Worm (Caenorhabditis elegans) whole organism, L4 larva: ENCODE data around the gene C14E2.7.

ENCODE experiments used
- D1046.2 ChIP-seq: fragments of 200-800 bp; sonication (Bioruptor generic); IDR thresholded peaks from 2 replicates; pipeline ENCODE4 v1.3.6; 2022; ENCODE audit warnings: missing genetic modification characterization, missing compliant biosample characterization
- F10B5.3 ChIP-seq: sonication (generic microtip); optimal IDR thresholded peaks from 2 replicates; lab custom pipeline; 2016; ENCODE audit warnings: mild to moderate bottlenecking, missing genetic modification characterization, missing compliant biosample characterization
- F26F4.8 ChIP-seq: fragments of 200-800 bp; sonication (Bioruptor generic); conservative IDR thresholded peaks from 2 replicates; pipeline ENCODE4 v1.3.6; 2022; ENCODE audit warnings: missing genetic modification characterization, missing compliant biosample characterization
- F37D6.2 ChIP-seq: sonication (generic microtip); optimal IDR thresholded peaks from 2 replicates; lab custom pipeline; 2016; ENCODE audit warnings: mild to moderate bottlenecking, missing genetic modification characterization, missing compliant biosample characterization
- Y105C5A.15 ChIP-seq: fragments of 200-800 bp; sonication (Bioruptor generic); IDR thresholded peaks from 2 replicates; pipeline ENCODE4 v1.3.6; 2022; ENCODE audit warnings: missing genetic modification characterization, missing compliant biosample characterization
- Y75B8A.6 ChIP-seq: fragments of 200-800 bp; sonication (Bioruptor generic); IDR thresholded peaks from 2 replicates; pipeline ENCODE4 v1.3.6; 2022; ENCODE audit warnings: missing genetic modification reagents, missing genetic modification characterization, missing compliant biosample characterization
- aha-1 ChIP-seq: fragments of 150-350 bp; peaks from one replicate; lab custom pipeline; 2014; ENCODE audit warnings: missing biosample characterization, missing genetic modification characterization
- ceh-28 ChIP-seq: fragments of 150-350 bp; optimal IDR thresholded peaks from 2 replicates; lab custom pipeline; 2014; ENCODE audit warnings: missing biosample characterization, missing genetic modification reagents, missing genetic modification characterization
- ceh-44 ChIP-seq: fragments of 200-800 bp; sonication (Bioruptor generic); IDR thresholded peaks from 2 replicates; pipeline ENCODE4 v1.3.6; 2022; ENCODE audit warnings: missing genetic modification reagents, missing genetic modification characterization, missing compliant biosample characterization
- ceh-82 ChIP-seq: sonication (generic microtip); optimal IDR thresholded peaks from 2 replicates; lab custom pipeline; 2017; ENCODE audit warnings: missing biosample characterization, missing genetic modification characterization
- ctbp-1 ChIP-seq: fragments of 200-800 bp; sonication (Bioruptor generic); IDR thresholded peaks from 2 replicates; pipeline ENCODE4 v1.3.6; 2022; ENCODE audit warnings: missing genetic modification reagents, missing genetic modification characterization, missing compliant biosample characterization
- daf-16 ChIP-seq, 3 experiments: sonication (generic microtip); optimal IDR thresholded peaks; 2 replicates each; lab custom pipeline; 2016 to 2017; ENCODE audit warnings: missing genetic modification characterization in 3 of 3, missing genetic modification reagents in 3 of 3, mild to moderate bottlenecking in 2 of 3, missing compliant biosample characterization in 2 of 3, missing biosample characterization in 1 of 3, moderate library complexity in 1 of 3
- daf-19 ChIP-seq: fragments of 200-800 bp; sonication (Bioruptor generic); conservative IDR thresholded peaks from 2 replicates; pipeline ENCODE4 v1.3.6; 2022; ENCODE audit warnings: missing genetic modification characterization, missing compliant biosample characterization
- daf-8 ChIP-seq: fragments of 200-800 bp; sonication (Bioruptor generic); IDR thresholded peaks from 2 replicates; pipeline ENCODE4 v1.3.6; 2022; ENCODE audit warnings: missing genetic modification characterization, missing compliant biosample characterization
- dmd-9 ChIP-seq: fragments of 200-800 bp; sonication (Bioruptor generic); IDR thresholded peaks from 2 replicates; pipeline ENCODE4 v1.3.6; 2022; ENCODE audit warnings: missing genetic modification reagents, missing genetic modification characterization, missing compliant biosample characterization
- dpl-1 ChIP-seq: fragments of 150-350 bp; optimal IDR thresholded peaks from 2 replicates; lab custom pipeline; 2014; ENCODE audit warnings: missing biosample characterization, missing genetic modification reagents, missing genetic modification characterization
- duxl-1 ChIP-seq: sonication (generic microtip); optimal IDR thresholded peaks from 2 replicates; lab custom pipeline; 2016; ENCODE audit warnings: mild to moderate bottlenecking, missing genetic modification characterization, moderate library complexity, missing compliant biosample characterization; ENCODE audit not compliant: poor library complexity
- dve-1 ChIP-seq: sonication (generic microtip); optimal IDR thresholded peaks from 2 replicates; lab custom pipeline; 2017; ENCODE audit warnings: antibody characterized with exemption, mild to moderate bottlenecking, missing genetic modification characterization, missing compliant biosample characterization; ENCODE audit not compliant: insufficient read depth
- egl-43 ChIP-seq: fragments of 200-800 bp; sonication (Bioruptor generic); IDR thresholded peaks from 2 replicates; pipeline ENCODE4 v1.3.6; 2022; ENCODE audit warnings: missing genetic modification reagents, missing genetic modification characterization, missing compliant biosample characterization
- fkh-10 ChIP-seq: fragments of 150-350 bp; optimal IDR thresholded peaks from 2 replicates; lab custom pipeline; 2014; ENCODE audit warnings: missing biosample characterization, missing genetic modification reagents, missing genetic modification characterization
- hif-1 ChIP-seq, 2 experiments: sonication (generic microtip); optimal IDR thresholded peaks; 2 replicates each; lab custom pipeline; 2016 to 2017; ENCODE audit warnings: missing compliant biosample characterization in 2 of 2, missing genetic modification characterization in 2 of 2, missing genetic modification reagents in 2 of 2, missing genotype in 2 of 2, mild to moderate bottlenecking in 1 of 2
- hmg-1.1 ChIP-seq: fragments of 200-800 bp; sonication (Bioruptor generic); IDR thresholded peaks from 2 replicates; pipeline ENCODE4 v1.3.6; 2022; ENCODE audit warnings: missing genetic modification reagents, missing genetic modification characterization, missing compliant biosample characterization
- lin-29 ChIP-seq: fragments of 200-800 bp; sonication (Bioruptor generic); IDR thresholded peaks from 2 replicates; pipeline ENCODE4 v1.3.6; 2022; ENCODE audit warnings: missing genetic modification reagents, missing genetic modification characterization, missing compliant biosample characterization
- lsy-2 ChIP-seq, 2 experiments: fragments of 150-350 bp in 1 of 2; sonication (generic microtip) in 1 of 2; optimal IDR thresholded peaks; 2 replicates each; lab custom pipeline; 2014 to 2017; ENCODE audit warnings: missing biosample characterization in 2 of 2, missing genetic modification characterization in 2 of 2
- mdt-29 ChIP-seq: fragments of 200-800 bp; sonication (Bioruptor generic); IDR thresholded peaks from 2 replicates; pipeline ENCODE4 v1.3.6; 2022; ENCODE audit warnings: missing genetic modification reagents, missing genetic modification characterization, missing compliant biosample characterization
- mep-1 ChIP-seq: fragments of 150-350 bp; sonication (generic microtip); optimal IDR thresholded peaks from 3 replicates; lab custom pipeline; 2014; ENCODE audit warnings: missing biosample characterization, missing genetic modification characterization
- mes-2 ChIP-seq: sonication (generic microtip); optimal IDR thresholded peaks from 2 replicates; lab custom pipeline; 2016; ENCODE audit warnings: missing genotype, mild to moderate bottlenecking, missing genetic modification characterization, missing compliant biosample characterization; ENCODE audit not compliant: poor library complexity, severe bottlenecking
- nhr-102 ChIP-seq: sonication (generic microtip); optimal IDR thresholded peaks from 2 replicates; lab custom pipeline; 2016; ENCODE audit warnings: mild to moderate bottlenecking, missing genetic modification characterization, moderate library complexity, missing compliant biosample characterization
- nhr-11 ChIP-seq: fragments of 150-350 bp; optimal IDR thresholded peaks from 2 replicates; lab custom pipeline; 2014; ENCODE audit warnings: missing biosample characterization, missing genetic modification characterization
- nhr-28 ChIP-seq: fragments of 150-350 bp; optimal IDR thresholded peaks from 2 replicates; lab custom pipeline; 2014; ENCODE audit warnings: missing biosample characterization, missing genetic modification characterization
- nhr-41 ChIP-seq: fragments of 200-800 bp; sonication (Bioruptor generic); IDR thresholded peaks from 2 replicates; pipeline ENCODE4 v1.3.6; 2022; ENCODE audit warnings: missing genetic modification reagents, missing genetic modification characterization, missing compliant biosample characterization
- nhr-42 ChIP-seq: fragments of 200-800 bp; sonication (Bioruptor generic); IDR thresholded peaks from 2 replicates; pipeline ENCODE4 v1.3.6; 2022; ENCODE audit warnings: missing genetic modification characterization, missing compliant biosample characterization
- nhr-6 ChIP-seq: fragments of 150-350 bp; optimal IDR thresholded peaks from 2 replicates; lab custom pipeline; 2014; ENCODE audit warnings: missing biosample characterization, missing genetic modification characterization
- nhr-77 ChIP-seq: fragments of 150-350 bp; optimal IDR thresholded peaks from 2 replicates; lab custom pipeline; 2014; ENCODE audit warnings: missing biosample characterization, missing genetic modification characterization
- pqm-1 ChIP-seq: sonication (generic microtip); optimal IDR thresholded peaks from 2 replicates; lab custom pipeline; 2017; ENCODE audit warnings: missing biosample characterization, missing genetic modification characterization
- set-16 ChIP-seq: fragments of 200-800 bp; sonication (Bioruptor generic); IDR thresholded peaks from 2 replicates; pipeline ENCODE4 v1.3.6; 2022; ENCODE audit warnings: missing genetic modification reagents, missing genetic modification characterization, missing compliant biosample characterization
- snpc-4 ChIP-seq: fragments of 150-350 bp; optimal IDR thresholded peaks from 2 replicates; lab custom pipeline; 2014; ENCODE audit warnings: missing biosample characterization, missing genetic modification characterization
- spr-3 ChIP-seq: fragments of 200-800 bp; sonication (Bioruptor generic); optimal IDR thresholded peaks from 2 replicates; lab custom pipeline; 2018; ENCODE audit warnings: mild to moderate bottlenecking, missing genetic modification characterization, missing compliant biosample characterization
- tag-97 ChIP-seq: fragments of 200-800 bp; sonication (Bioruptor generic); IDR thresholded peaks from 2 replicates; pipeline ENCODE4 v1.3.6; 2022; ENCODE audit warnings: missing genetic modification characterization, missing compliant biosample characterization
- unc-62 ChIP-seq, 3 experiments: fragments of 150-350 bp in 1 of 3; sonication (generic microtip); optimal IDR thresholded peaks in 2 of 3; peaks in 1 of 3; 1 replicate in 1 of 3; 2 replicates in 2 of 3; lab custom pipeline; 2014 to 2017; ENCODE audit warnings: missing biosample characterization in 3 of 3, missing genetic modification characterization in 3 of 3, missing genetic modification reagents in 3 of 3, missing genotype in 1 of 3
- zfp-2 ChIP-seq: sonication (generic microtip); optimal IDR thresholded peaks from 2 replicates; lab custom pipeline; 2016; ENCODE audit warnings: mild to moderate bottlenecking, missing genetic modification characterization, missing compliant biosample characterization
- zip-2 ChIP-seq: fragments of 150-350 bp; optimal IDR thresholded peaks from 2 replicates; lab custom pipeline; 2014; ENCODE audit warnings: missing biosample characterization, missing genetic modification characterization
- ztf-7 ChIP-seq: fragments of 150-350 bp; optimal IDR thresholded peaks from 2 replicates; lab custom pipeline; 2014; ENCODE audit warnings: missing biosample characterization, missing genetic modification characterization

Gene C14E2.7

ce11 chrX:1850525-1850924, 34.3 kb downstream of the C14E2.7 start:
- TF ChIP-seq daf-8 (GFP tag; lab: Robert Waterston, UW), result no peak
- TF ChIP-seq ctbp-1 (GFP tag; lab: Robert Waterston, UW), result no peak
- TF ChIP-seq set-16 (GFP tag; lab: Robert Waterston, UW), result peak; percentile 63
- 0 out of 2 replicates have a peak, but pooled peaks have one; percentile 5 for TF ChIP-seq egl-43 (GFP tag; lab: Robert Waterston, UW)
- 0 out of 2 replicates have a peak, but pooled peaks have one; percentile 8 for TF ChIP-seq nhr-41 (GFP tag; lab: Robert Waterston, UW)
- peak; percentile 38 for TF ChIP-seq aha-1
- TF ChIP-seq hmg-1.1 (GFP tag; lab: Robert Waterston, UW), result no peak
- TF ChIP-seq dve-1 (tag; lab: Kevin White, UChicago), result no peak

DNA sequence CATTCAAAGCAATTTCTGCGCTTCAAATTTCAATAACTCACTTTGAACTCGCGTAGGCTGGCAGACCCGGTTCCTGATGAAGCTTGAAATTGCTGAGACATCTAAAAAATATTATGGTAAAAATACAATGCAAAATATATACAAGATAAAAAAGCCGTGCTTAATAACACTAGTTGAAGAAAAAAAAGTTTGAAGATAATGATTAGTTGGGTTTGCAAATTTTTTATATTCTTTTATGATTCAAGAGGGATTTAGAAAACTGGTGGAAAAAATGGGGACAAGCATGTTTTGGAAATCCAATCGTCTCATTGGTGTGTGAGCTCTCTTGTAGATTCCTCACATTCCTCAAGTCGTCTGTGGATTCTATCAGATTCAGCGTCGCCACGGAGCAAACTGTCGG, 36.4 kb downstream of the C14E2.7 start, which contains the start of gene ceh-21:
ceh-21 (minus strand) TSS at position 101 of the 400 bp plus-strand sequence.
- no peak for TF ChIP-seq daf-8 (GFP tag; lab: Robert Waterston, UW)
- TF ChIP-seq daf-19 (GFP tag; lab: Robert Waterston, UW), result no peak
- no peak for TF ChIP-seq nhr-77
- no peak for TF ChIP-seq daf-16 (GFP tag; optimal IDR thresholded peaks at IDR 0.05; lab: Kevin White, UChicago)
- TF ChIP-seq daf-16 (tag; optimal IDR thresholded peaks at IDR 0.05; lab: Kevin White, UChicago), result no peak
- TF ChIP-seq dve-1 (tag; lab: Kevin White, UChicago), result no peak
- TF ChIP-seq pqm-1 (tag; lab: Kevin White, UChicago), result no peak
- TF ChIP-seq nhr-28, result no peak
- no peak for TF ChIP-seq unc-62 (GFP tag; optimal IDR thresholded peaks at IDR 0.05 in 1 of 2; lab: Kevin White, UChicago)
- TF ChIP-seq unc-62 (tag; optimal IDR thresholded peaks at IDR 0.05; lab: Kevin White, UChicago), result no peak
- TF ChIP-seq ztf-7, result no peak
- no peak for TF ChIP-seq Y105C5A.15 (GFP tag; lab: Robert Waterston, UW)
- TF ChIP-seq D1046.2 (GFP tag; lab: Robert Waterston, UW), result no peak
- TF ChIP-seq, all 104 proteins: peak for 0

DNA sequence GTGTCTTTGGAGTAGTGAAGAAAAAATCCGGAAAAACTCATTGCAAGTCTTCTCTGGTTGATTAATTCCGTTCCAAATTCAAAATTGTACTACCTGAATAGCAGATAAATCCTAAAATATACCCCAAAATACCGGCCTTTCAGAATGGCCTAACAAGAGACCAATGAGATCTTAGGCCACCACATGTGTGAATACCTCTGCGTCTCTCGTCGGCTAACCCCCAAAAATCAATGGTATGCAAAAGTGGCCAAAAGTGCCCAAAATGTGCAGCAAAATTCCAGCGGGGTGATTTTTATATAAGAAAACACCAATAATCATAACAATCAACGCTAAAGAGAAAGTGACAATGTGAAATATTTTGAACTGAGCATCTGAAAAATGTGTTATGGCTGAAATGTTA, 37.4 kb downstream of the C14E2.7 start, which contains the start of gene T26C11.9:
T26C11.9 (minus strand) TSS at position 254 of the 400 bp plus-strand sequence.
- peak; percentile 72 for TF ChIP-seq nhr-6
- peak; percentile 52; the same call in 1 of the 2 replicates for TF ChIP-seq hmg-1.1 (GFP tag; lab: Robert Waterston, UW)
- peak; percentile 89 for TF ChIP-seq mes-2
- TF ChIP-seq snpc-4 (tag; lab: Kevin White, UChicago), result no peak
- peak; percentile 28 for TF ChIP-seq dpl-1 (GFP tag; lab: Kevin White, UChicago)
- TF ChIP-seq hif-1 (tag; optimal IDR thresholded peaks at IDR 0.05; lab: Kevin White, UChicago), result peak in 1 of 2 experiments; percentile 57
- TF ChIP-seq dmd-9 (GFP tag; lab: Robert Waterston, UW), result 0 out of 2 replicates have a peak, but pooled peaks have one; percentile 12
- peak; percentile 59 for TF ChIP-seq duxl-1 (tag; lab: Kevin White, UChicago)
- peak in 1 of 2 experiments; percentile 3 for TF ChIP-seq lsy-2 (tag; optimal IDR thresholded peaks at IDR 0.05; lab: Kevin White, UChicago)
- TF ChIP-seq F10B5.3 (tag; lab: Kevin White, UChicago), result no peak

DNA sequence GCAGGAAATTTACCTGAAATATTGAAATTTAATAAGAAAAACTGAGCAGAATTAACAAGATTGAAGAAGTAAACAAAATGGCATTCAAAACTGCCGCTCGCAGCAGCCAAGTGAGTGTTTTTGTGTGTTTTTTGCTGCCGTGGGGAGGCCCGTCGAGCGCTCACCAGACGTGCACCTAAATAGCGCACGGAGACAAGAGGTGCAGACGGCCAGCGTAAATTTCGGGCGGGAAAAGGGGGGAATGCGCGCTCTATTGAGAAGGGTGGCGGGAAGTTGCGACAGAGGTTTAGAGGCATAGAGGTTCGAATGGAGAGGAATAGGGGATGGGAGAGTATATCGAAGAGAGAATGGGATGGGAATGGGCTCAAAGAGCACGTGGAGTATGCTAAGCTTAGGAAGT, 40.0 kb downstream of the C14E2.7 start, which contains the start of gene ceh-39:
ceh-39 (minus strand) TSS at position 13 of the 400 bp plus-strand sequence.
- TF ChIP-seq fkh-10 (GFP tag; lab: Kevin White, UChicago) (peak; percentile 42), lin-29 (GFP tag; lab: Robert Waterston, UW) (no peak), F37D6.2 (peak; percentile 14), lsy-2 (tag; optimal IDR thresholded peaks at IDR 0.05; lab: Kevin White, UChicago) (no peak), nhr-102 (tag; lab: Kevin White, UChicago) (no peak), ceh-44 (GFP tag; lab: Robert Waterston, UW) (no peak), daf-19 (GFP tag; lab: Robert Waterston, UW) (no peak), ceh-82 (tag; lab: Kevin White, UChicago) (no peak), dpl-1 (GFP tag; lab: Kevin White, UChicago) (peak; percentile 69), zfp-2 (tag; lab: Kevin White, UChicago) (no peak), zip-2 (tag; lab: Kevin White, UChicago) (no peak), tag-97 (GFP tag; lab: Robert Waterston, UW) (no peak), mep-1 (tag; lab: Kevin White, UChicago) (peak; percentile 70), nhr-42 (GFP tag; lab: Robert Waterston, UW) (0 out of 2 replicates have a peak, but pooled peaks have one; percentile 31), nhr-11 (tag; lab: Kevin White, UChicago) (peak; percentile 25), nhr-41 (GFP tag; lab: Robert Waterston, UW) (no peak), spr-3 (no peak), mes-2 (peak; percentile 62), Y75B8A.6 (GFP tag; lab: Robert Waterston, UW) (no peak), daf-16 (GFP tag; optimal IDR thresholded peaks at IDR 0.05; lab: Kevin White, UChicago) (no peak), daf-16 (tag; optimal IDR thresholded peaks at IDR 0.05; lab: Kevin White, UChicago) (no peak), mdt-29 (GFP tag; lab: Robert Waterston, UW) (no peak), F26F4.8 (GFP tag; lab: Robert Waterston, UW) (no peak), ceh-28 (tag; lab: Kevin White, UChicago) (no peak)
